Worm (Caenorhabditis elegans) whole organism, L4 larva: ENCODE results near the gene daz-1.

Experiments
- F10B5.3 ChIP-seq: sonication (generic microtip); optimal IDR thresholded peaks from 2 replicates; lab custom pipeline; 2016; ENCODE audit warnings: mild to moderate bottlenecking, missing genetic modification characterization, missing compliant biosample characterization
- fkh-10 ChIP-seq: fragments of 150-350 bp; optimal IDR thresholded peaks from 2 replicates; lab custom pipeline; 2014; ENCODE audit warnings: missing biosample characterization, missing genetic modification reagents, missing genetic modification characterization
- hif-1 ChIP-seq, 2 experiments: sonication (generic microtip); optimal IDR thresholded peaks; 2 replicates each; lab custom pipeline; 2016 to 2017; ENCODE audit warnings: missing compliant biosample characterization in 2 of 2, missing genetic modification characterization in 2 of 2, missing genetic modification reagents in 2 of 2, missing genotype in 2 of 2, mild to moderate bottlenecking in 1 of 2
- hlh-11 ChIP-seq: fragments of 200-800 bp; sonication (Bioruptor generic); optimal IDR thresholded peaks from 2 replicates; lab custom pipeline; 2018; ENCODE audit warnings: mild to moderate bottlenecking, missing genetic modification characterization, missing compliant biosample characterization
- lin-15B ChIP-seq: fragments of 150-350 bp; sonication (generic microtip); optimal IDR thresholded peaks from 3 replicates; lab custom pipeline; 2014; ENCODE audit warnings: missing biosample characterization, missing genetic modification characterization
- nhr-237 ChIP-seq: sonication (generic microtip); optimal IDR thresholded peaks from 2 replicates; lab custom pipeline; 2017; ENCODE audit warnings: missing biosample characterization, missing genetic modification characterization
- nhr-41 ChIP-seq: fragments of 200-800 bp; sonication (Bioruptor generic); IDR thresholded peaks from 2 replicates; pipeline ENCODE4 v1.3.6; 2022; ENCODE audit warnings: missing genetic modification reagents, missing genetic modification characterization, missing compliant biosample characterization
- nhr-48 ChIP-seq: sonication (generic microtip); optimal IDR thresholded peaks from 2 replicates; lab custom pipeline; 2016; ENCODE audit warnings: mild to moderate bottlenecking, missing genetic modification characterization, missing compliant biosample characterization
- sdz-12 ChIP-seq: fragments of 200-800 bp; sonication (Bioruptor generic); optimal IDR thresholded peaks from 2 replicates; lab custom pipeline; 2018; ENCODE audit warnings: mild to moderate bottlenecking, missing genetic modification characterization, missing compliant biosample characterization

DNA sequence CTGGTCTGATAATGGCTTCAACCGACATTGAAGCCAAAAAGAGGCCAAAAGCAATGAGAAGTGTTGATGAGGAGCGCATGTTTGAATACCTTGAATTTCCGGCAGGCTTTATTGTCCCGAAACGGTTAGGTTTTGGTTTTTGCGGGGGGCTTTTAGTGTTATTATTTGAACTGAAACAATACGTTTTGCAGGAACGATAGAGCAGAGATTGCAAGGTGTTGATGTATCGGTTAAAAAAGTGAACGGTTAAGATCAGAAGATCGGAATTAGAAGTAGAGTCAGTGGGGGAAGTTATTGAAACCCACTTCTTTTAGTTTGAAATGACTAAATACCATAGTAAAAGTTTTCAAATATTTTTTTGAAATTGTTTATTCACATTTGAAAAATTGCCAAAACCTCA lies 48.6 kb upstream of the daz-1 start, which contains the start of gene clec-141:
- TF ChIP-seq F10B5.3 (tag; lab: Kevin White, UChicago) (no peak), lin-15B (tag; lab: Kevin White, UChicago) (no peak), nhr-48 (tag; lab: Kevin White, UChicago) (no peak), hif-1 (tag; optimal IDR thresholded peaks at IDR 0.05; lab: Kevin White, UChicago) (no peak), nhr-41 (GFP tag; lab: Robert Waterston, UW) (no peak), hlh-11 (tag; lab: Kevin White, UChicago) (no peak), fkh-10 (GFP tag; lab: Kevin White, UChicago) (no peak), nhr-237 (no peak), sdz-12 (GFP tag; lab: Kevin White, UChicago) (no peak)
